Worm (Caenorhabditis elegans) whole organism, L1 larva: ENCODE measurements around the gene C23H3.5.

Source experiments
- C16A3.4 ChIP-seq: fragments of 150-350 bp; optimal IDR thresholded peaks from 2 replicates; lab custom pipeline; 2014; ENCODE audit warnings: missing biosample characterization, missing genetic modification characterization
- C34B4.2 ChIP-seq: sonication (generic microtip); optimal IDR thresholded peaks from 2 replicates; lab custom pipeline; 2017; ENCODE audit warnings: mild to moderate bottlenecking, missing genetic modification characterization, missing compliant biosample characterization
- Y116A8C.19 ChIP-seq: sonication (generic microtip); optimal IDR thresholded peaks from 2 replicates; lab custom pipeline; 2016; ENCODE audit warnings: missing compliant biosample characterization, missing genetic modification characterization, borderline replicate concordance
- blmp-1 ChIP-seq: fragments of 150-350 bp; optimal IDR thresholded peaks from 2 replicates; lab custom pipeline; 2014; ENCODE audit warnings: missing biosample characterization, missing genetic modification characterization
- ceh-63 ChIP-seq: fragments of 200-800 bp; sonication (Bioruptor generic); optimal IDR thresholded peaks from 2 replicates; lab custom pipeline; 2018; ENCODE audit warnings: mild to moderate bottlenecking, missing genetic modification characterization, missing compliant biosample characterization
- ceh-8 ChIP-seq: fragments of 200-800 bp; sonication (Bioruptor generic); optimal IDR thresholded peaks from 2 replicates; lab custom pipeline; 2018; ENCODE audit warnings: mild to moderate bottlenecking, missing genetic modification characterization, moderate library complexity, missing compliant biosample characterization
- ceh-82 ChIP-seq, 3 experiments: fragments of 150-350 bp in 1 of 3; sonication (generic microtip) in 2 of 3; optimal IDR thresholded peaks; 2 replicates each; lab custom pipeline; 2014 to 2017; ENCODE audit warnings: missing biosample characterization in 3 of 3, missing genetic modification characterization in 3 of 3
- ceh-88 ChIP-seq: fragments of 200-800 bp; sonication (Bioruptor generic); IDR thresholded peaks from 2 replicates; pipeline ENCODE4 v1.3.6; 2022; ENCODE audit warnings: missing genetic modification characterization, missing compliant biosample characterization
- ces-1 ChIP-seq: fragments of 150-350 bp; optimal IDR thresholded peaks from 2 replicates; lab custom pipeline; 2014; ENCODE audit warnings: missing biosample characterization, missing genetic modification reagents, missing genetic modification characterization
- dpl-1 ChIP-seq, 3 experiments: fragments of 150-350 bp in 2 of 3; sonication (generic microtip) in 1 of 3; optimal IDR thresholded peaks; 2 replicates each; lab custom pipeline; 2014 to 2017; ENCODE audit warnings: missing biosample characterization in 3 of 3, missing genetic modification characterization in 3 of 3, missing genetic modification reagents in 3 of 3
- dsc-1 ChIP-seq: sonication (generic microtip); optimal IDR thresholded peaks from 2 replicates; lab custom pipeline; 2016; ENCODE audit warnings: mild to moderate bottlenecking, missing genetic modification characterization, missing compliant biosample characterization
- efl-3 ChIP-seq: fragments of 200-800 bp; sonication (Bioruptor generic); optimal IDR thresholded peaks from 2 replicates; lab custom pipeline; 2018; ENCODE audit warnings: mild to moderate bottlenecking, missing genetic modification characterization, missing compliant biosample characterization
- egl-13 ChIP-seq: sonication (generic microtip); optimal IDR thresholded peaks from 2 replicates; lab custom pipeline; 2016; ENCODE audit warnings: missing genotype, missing genetic modification reagents, missing genetic modification characterization, missing compliant biosample characterization
- egl-27 ChIP-seq, 2 experiments: fragments of 150-350 bp in 1 of 2; sonication (generic microtip); optimal IDR thresholded peaks; 3 replicates each; lab custom pipeline; 2017 to 2018; ENCODE audit warnings: missing biosample characterization in 2 of 2, missing genetic modification characterization in 2 of 2, missing genetic modification reagents in 2 of 2
- elt-2 ChIP-seq: sonication (generic microtip); optimal IDR thresholded peaks from 2 replicates; lab custom pipeline; 2016; ENCODE audit warnings: missing genetic modification characterization, mild to moderate bottlenecking, inconsistent platforms, missing compliant biosample characterization, missing genetic modification reagents
- elt-3 ChIP-seq, 6 experiments: fragments of 150-350 bp in 1 of 6; sonication (generic microtip); optimal IDR thresholded peaks; 2 replicates each; lab custom pipeline; 2017 to 2018; ENCODE audit warnings: missing biosample characterization in 6 of 6, missing genetic modification characterization in 6 of 6, inconsistent platforms in 1 of 6
- fkh-10 ChIP-seq: sonication (generic microtip); optimal IDR thresholded peaks from 2 replicates; lab custom pipeline; 2017; ENCODE audit warnings: missing biosample characterization, missing genetic modification reagents, missing genetic modification characterization
- fkh-8 ChIP-seq: sonication (generic microtip); optimal IDR thresholded peaks from 2 replicates; lab custom pipeline; 2016; ENCODE audit warnings: mild to moderate bottlenecking, missing genetic modification characterization, missing compliant biosample characterization
- fos-1 ChIP-seq: fragments of 150-350 bp; optimal IDR thresholded peaks from 2 replicates; lab custom pipeline; 2014; ENCODE audit warnings: missing biosample characterization, missing genetic modification characterization
- grh-1 ChIP-seq: fragments of 200-800 bp; sonication (Bioruptor generic); IDR thresholded peaks from 2 replicates; pipeline ENCODE4 v1.3.6; 2022; ENCODE audit warnings: missing genetic modification reagents, missing genetic modification characterization, missing compliant biosample characterization
- hlh-4 ChIP-seq: sonication (generic microtip); optimal IDR thresholded peaks from 2 replicates; lab custom pipeline; 2016; ENCODE audit warnings: mild to moderate bottlenecking, missing genetic modification characterization, missing compliant biosample characterization
- hpl-2 ChIP-seq: fragments of 150-350 bp; optimal IDR thresholded peaks from 2 replicates; lab custom pipeline; 2014; ENCODE audit warnings: missing biosample characterization, missing genetic modification reagents, missing genetic modification characterization
- irx-1 ChIP-seq: sonication (generic microtip); optimal IDR thresholded peaks from 2 replicates; lab custom pipeline; 2016; ENCODE audit warnings: missing genetic modification characterization, missing compliant biosample characterization
- isw-1 ChIP-seq: fragments of 200-800 bp; sonication (Bioruptor generic); IDR thresholded peaks from 2 replicates; pipeline ENCODE4 v1.3.6; 2022; ENCODE audit warnings: missing genetic modification characterization, missing compliant biosample characterization
- lin-15B ChIP-seq: fragments of 150-350 bp; sonication (generic microtip); optimal IDR thresholded peaks from 3 replicates; lab custom pipeline; 2014; ENCODE audit warnings: missing biosample characterization, missing genetic modification characterization
- lin-35 ChIP-seq, 2 experiments: fragments of 150-350 bp; optimal IDR thresholded peaks; 2 replicates each; lab custom pipeline; 2014; ENCODE audit warnings: missing biosample characterization in 2 of 2, missing genetic modification characterization in 2 of 2, missing genetic modification reagents in 2 of 2
- lin-39 ChIP-seq: fragments of 150-350 bp; optimal IDR thresholded peaks from 2 replicates; lab custom pipeline; 2014; ENCODE audit warnings: missing biosample characterization, missing genetic modification reagents, missing genetic modification characterization
- lsy-2 ChIP-seq, 2 experiments: fragments of 150-350 bp; optimal IDR thresholded peaks; 2 replicates each; lab custom pipeline; 2014; ENCODE audit warnings: missing biosample characterization in 2 of 2, missing genetic modification characterization in 2 of 2
- mab-9 ChIP-seq: fragments of 200-800 bp; sonication (Bioruptor generic); IDR thresholded peaks from 2 replicates; pipeline ENCODE4 v1.3.6; 2022; ENCODE audit warnings: missing genetic modification reagents, missing genetic modification characterization, missing compliant biosample characterization
- mdl-1 ChIP-seq, 2 experiments: fragments of 150-350 bp; optimal IDR thresholded peaks; 2 replicates each; lab custom pipeline; 2014 to 2017; ENCODE audit warnings: missing biosample characterization in 2 of 2, missing genetic modification characterization in 2 of 2, inconsistent platforms in 1 of 2
- mef-2 ChIP-seq: fragments of 150-350 bp; optimal IDR thresholded peaks from 2 replicates; lab custom pipeline; 2014; ENCODE audit warnings: missing biosample characterization, missing genetic modification characterization
- mep-1 ChIP-seq: fragments of 150-350 bp; optimal IDR thresholded peaks from 2 replicates; lab custom pipeline; 2014; ENCODE audit warnings: missing biosample characterization, missing genetic modification characterization
- nhr-12 ChIP-seq: sonication (generic microtip); optimal IDR thresholded peaks from 2 replicates; lab custom pipeline; 2017; ENCODE audit warnings: missing biosample characterization, missing genetic modification characterization
- nhr-19 ChIP-seq: fragments of 200-800 bp; sonication (Bioruptor generic); conservative IDR thresholded peaks from 2 replicates; pipeline ENCODE4 v1.3.6; 2022; ENCODE audit warnings: missing genetic modification characterization, missing compliant biosample characterization
- nhr-20 ChIP-seq: sonication (generic microtip); optimal IDR thresholded peaks from 2 replicates; lab custom pipeline; 2016; ENCODE audit warnings: mild to moderate bottlenecking, missing genetic modification characterization, missing compliant biosample characterization
- nhr-237 ChIP-seq: fragments of 150-350 bp; optimal IDR thresholded peaks from 2 replicates; lab custom pipeline; 2014; ENCODE audit warnings: missing biosample characterization, missing genetic modification characterization
- nhr-47 ChIP-seq: sonication (generic microtip); optimal IDR thresholded peaks from 2 replicates; lab custom pipeline; 2016; ENCODE audit warnings: mild to moderate bottlenecking, missing genetic modification characterization, moderate library complexity, missing compliant biosample characterization
- nhr-71 ChIP-seq: sonication (generic microtip); optimal IDR thresholded peaks from 2 replicates; lab custom pipeline; 2016; ENCODE audit warnings: mild to moderate bottlenecking, missing genetic modification characterization, moderate library complexity, missing compliant biosample characterization
- nhr-84 ChIP-seq: sonication (generic microtip); optimal IDR thresholded peaks from 2 replicates; lab custom pipeline; 2017; ENCODE audit warnings: missing biosample characterization, missing genetic modification characterization
- nhr-90 ChIP-seq: sonication (generic microtip); optimal IDR thresholded peaks from 2 replicates; lab custom pipeline; 2016; ENCODE audit warnings: mild to moderate bottlenecking, missing genetic modification characterization, missing compliant biosample characterization; ENCODE audit not compliant: poor library complexity
- pqm-1 ChIP-seq: sonication (generic microtip); optimal IDR thresholded peaks from 3 replicates; lab custom pipeline; 2017; ENCODE audit warnings: missing biosample characterization, missing genetic modification characterization
- skn-1 ChIP-seq: fragments of 150-350 bp; optimal IDR thresholded peaks from 2 replicates; lab custom pipeline; 2014; ENCODE audit warnings: missing biosample characterization, missing genetic modification characterization
- snpc-4 ChIP-seq: fragments of 150-350 bp; optimal IDR thresholded peaks from 2 replicates; lab custom pipeline; 2014; ENCODE audit warnings: missing biosample characterization, missing genetic modification characterization
- sox-4 ChIP-seq: sonication (generic microtip); optimal IDR thresholded peaks from 2 replicates; lab custom pipeline; 2016; ENCODE audit warnings: missing genetic modification characterization, missing compliant biosample characterization
- sptf-1 ChIP-seq: fragments of 150-350 bp; optimal IDR thresholded peaks from 2 replicates; lab custom pipeline; 2014; ENCODE audit warnings: missing biosample characterization, missing genetic modification characterization
- swsn-7 ChIP-seq: sonication (generic microtip); optimal IDR thresholded peaks from 2 replicates; lab custom pipeline; 2016; ENCODE audit warnings: missing genetic modification characterization, missing compliant biosample characterization
- tbx-2 ChIP-seq: sonication (generic microtip); optimal IDR thresholded peaks from 2 replicates; lab custom pipeline; 2016; ENCODE audit warnings: missing genetic modification characterization, missing compliant biosample characterization
- unc-86 ChIP-seq: sonication (generic microtip); optimal IDR thresholded peaks from 2 replicates; lab custom pipeline; 2016; ENCODE audit warnings: missing genetic modification characterization, missing compliant biosample characterization
- unc-98 ChIP-seq: fragments of 200-800 bp; sonication (Bioruptor generic); IDR thresholded peaks from 2 replicates; pipeline ENCODE4 v1.3.6; 2022; ENCODE audit warnings: missing genetic modification characterization, missing compliant biosample characterization
- xbp-1 ChIP-seq: sonication (generic microtip); optimal IDR thresholded peaks from 2 replicates; lab custom pipeline; 2016; ENCODE audit warnings: missing genetic modification characterization, missing compliant biosample characterization
- zip-4 ChIP-seq: fragments of 200-800 bp; sonication (Bioruptor generic); optimal IDR thresholded peaks from 2 replicates; lab custom pipeline; 2018; ENCODE audit warnings: mild to moderate bottlenecking, missing genetic modification characterization, moderate library complexity, missing compliant biosample characterization
- ztf-11 ChIP-seq, 2 experiments: sonication (generic microtip); optimal IDR thresholded peaks; 2 replicates each; lab custom pipeline; 2016 to 2017; ENCODE audit warnings: missing genetic modification characterization in 2 of 2, missing biosample characterization in 1 of 2, missing compliant biosample characterization in 1 of 2
- ztf-4 ChIP-seq: fragments of 150-350 bp; optimal IDR thresholded peaks from 2 replicates; lab custom pipeline; 2014; ENCODE audit warnings: missing biosample characterization, missing genetic modification characterization

C23H3.5 gene

ce11 chrII:18787-19186, 28.6 kb upstream of the C23H3.5 start (continued):
- TF ChIP-seq C34B4.2 (no peak), snpc-4 (tag; lab: Kevin White, UChicago) (peak; percentile 30), ceh-82 (tag; optimal IDR thresholded peaks at IDR 0.05; lab: Kevin White, UChicago) (peak in 2 of 3 experiments; percentile 52 to 65), nhr-47 (tag; lab: Kevin White, UChicago) (peak; percentile 75), mdl-1 (tag; optimal IDR thresholded peaks at IDR 0.05; lab: Kevin White, UChicago) (peak in 1 of 2 experiments; percentile 81), skn-1 (tag; lab: Kevin White, UChicago) (peak; percentile 59), fos-1 (peak; percentile 17), tbx-2 (tag; lab: Kevin White, UChicago) (peak; percentile 68), ces-1 (GFP tag; lab: Kevin White, UChicago) (no peak), nhr-84 (tag; lab: Kevin White, UChicago) (no peak), elt-2 (tag; lab: Kevin White, UChicago) (no peak), fkh-8 (tag; lab: Kevin White, UChicago) (peak; percentile 83), unc-86 (peak; percentile 59), egl-13 (tag; lab: Kevin White, UChicago) (peak; percentile 7), sptf-1 (tag; lab: Kevin White, UChicago) (no peak), fkh-10 (GFP tag; lab: Kevin White, UChicago) (peak; percentile 23), zip-4 (GFP tag; lab: Kevin White, UChicago) (no peak), irx-1 (tag; lab: Kevin White, UChicago) (no peak), dpl-1 (GFP tag; optimal IDR thresholded peaks at IDR 0.05; lab: Kevin White, UChicago) (peak; percentile 48 to 63 (median 53)), C16A3.4 (tag; lab: Kevin White, UChicago) (peak; percentile 52), pqm-1 (tag; lab: Kevin White, UChicago) (no peak), efl-3 (GFP tag; lab: Kevin White, UChicago) (no peak), lin-35 (GFP tag; optimal IDR thresholded peaks at IDR 0.05; lab: Kevin White, UChicago) (peak; percentile 77 to 80), hpl-2 (GFP tag; lab: Kevin White, UChicago) (no peak), mab-9 (no peak), grh-1 (peak; percentile 60; the same call in 1 of the 2 replicates), dsc-1 (tag; lab: Kevin White, UChicago) (peak; percentile 54), ztf-4 (tag; lab: Kevin White, UChicago) (no peak), elt-3 (tag; optimal IDR thresholded peaks at IDR 0.05; lab: Kevin White, UChicago) (peak in 2 of 6 experiments; percentile 43 to 45), nhr-20 (tag; lab: Kevin White, UChicago) (peak; percentile 71), ceh-88 (GFP tag; lab: Robert Waterston, UW) (no peak; the same call in 1 of the 2 replicates), nhr-19 (GFP tag; lab: Robert Waterston, UW) (peak; percentile 33; the same call in 1 of the 2 replicates), nhr-71 (tag; lab: Kevin White, UChicago) (peak; percentile 81), nhr-237 (tag; lab: Kevin White, UChicago) (peak; percentile 4), nhr-90 (tag; lab: Kevin White, UChicago) (peak; percentile 65), blmp-1 (tag; lab: Kevin White, UChicago) (peak; percentile 56), egl-27 (tag; optimal IDR thresholded peaks at IDR 0.05; lab: Kevin White, UChicago) (peak in 1 of 2 experiments; percentile 17), nhr-12 (tag; lab: Kevin White, UChicago) (no peak), swsn-7 (peak; percentile 73), Y116A8C.19 (tag; lab: Kevin White, UChicago) (no peak), xbp-1 (tag; lab: Kevin White, UChicago) (peak; percentile 77), ztf-11 (tag; optimal IDR thresholded peaks at IDR 0.05; lab: Kevin White, UChicago) (peak in 1 of 2 experiments; percentile 41), ceh-8 (peak; percentile 26), lsy-2 (tag; optimal IDR thresholded peaks at IDR 0.05; lab: Kevin White, UChicago) (peak; percentile 51 to 64), isw-1 (GFP tag; lab: Robert Waterston, UW) (peak; percentile 51), mep-1 (tag; lab: Kevin White, UChicago) (peak; percentile 76), unc-98 (GFP tag; lab: Robert Waterston, UW) (no peak), mef-2 (no peak), hlh-4 (tag; lab: Kevin White, UChicago) (no peak), lin-15B (peak; percentile 5), sox-4 (no peak), ceh-63 (GFP tag; lab: Kevin White, UChicago) (no peak), lin-39 (tag; lab: Kevin White, UChicago) (no peak)
